Worm (Caenorhabditis elegans) whole organism, mixed stage, embryonic: ENCODE data around the gene K03B8.8.

Source experiments
- M03D4.4 ChIP-seq: sonication (generic microtip); optimal IDR thresholded peaks from 2 replicates; lab custom pipeline; 2017; ENCODE audit warnings: mild to moderate bottlenecking, missing genetic modification characterization, missing compliant biosample characterization
- bed-3 ChIP-seq: fragments of 200-800 bp; sonication (Bioruptor generic); optimal IDR thresholded peaks from 3 replicates; lab custom pipeline; 2018; ENCODE audit warnings: mild to moderate bottlenecking, missing genetic modification characterization, moderate library complexity, missing compliant biosample characterization
- blmp-1 ChIP-seq: fragments of 150-350 bp; optimal IDR thresholded peaks from 2 replicates; lab custom pipeline; 2014; ENCODE audit warnings: missing biosample characterization, missing genetic modification characterization
- ceh-43 ChIP-seq: fragments of 200-800 bp; sonication (Bioruptor generic); optimal IDR thresholded peaks from 2 replicates; lab custom pipeline; 2018; ENCODE audit warnings: mild to moderate bottlenecking, missing genetic modification characterization, moderate library complexity, missing compliant biosample characterization
- ces-1 ChIP-seq: fragments of 150-350 bp; optimal IDR thresholded peaks from 2 replicates; lab custom pipeline; 2014; ENCODE audit warnings: missing biosample characterization, missing genetic modification reagents, missing genetic modification characterization
- cnd-1 ChIP-seq: fragments of 200-800 bp; sonication (Bioruptor generic); optimal IDR thresholded peaks from 2 replicates; lab custom pipeline; 2018; ENCODE audit warnings: mild to moderate bottlenecking, missing genetic modification characterization, missing compliant biosample characterization
- drap-1 ChIP-seq: fragments of 200-800 bp; sonication (Bioruptor generic); optimal IDR thresholded peaks from 3 replicates; lab custom pipeline; 2018; ENCODE audit warnings: mild to moderate bottlenecking, missing genetic modification characterization, missing compliant biosample characterization
- elt-3 ChIP-seq: fragments of 150-350 bp; optimal IDR thresholded peaks from 2 replicates; lab custom pipeline; 2014; ENCODE audit warnings: missing biosample characterization, missing genetic modification characterization
- flh-1 ChIP-seq: fragments of 200-800 bp; sonication (Bioruptor generic); optimal IDR thresholded peaks from 2 replicates; lab custom pipeline; 2018; ENCODE audit warnings: mild to moderate bottlenecking, missing genetic modification characterization, moderate library complexity, missing compliant biosample characterization
- ham-2 ChIP-seq: fragments of 200-800 bp; sonication (Bioruptor generic); optimal IDR thresholded peaks from 2 replicates; lab custom pipeline; 2018; ENCODE audit warnings: mild to moderate bottlenecking, missing genetic modification characterization, missing compliant biosample characterization
- hlh-1 ChIP-seq: fragments of 150-350 bp; optimal IDR thresholded peaks from 2 replicates; lab custom pipeline; 2014; ENCODE audit warnings: missing biosample characterization, missing genetic modification reagents, missing genetic modification characterization
- lin-13 ChIP-seq: fragments of 150-350 bp; optimal IDR thresholded peaks from 2 replicates; lab custom pipeline; 2014; ENCODE audit warnings: missing biosample characterization, missing genetic modification characterization
- lin-32 ChIP-seq: fragments of 200-800 bp; sonication (Bioruptor generic); optimal IDR thresholded peaks from 2 replicates; lab custom pipeline; 2018; ENCODE audit warnings: mild to moderate bottlenecking, missing genetic modification characterization, missing compliant biosample characterization
- lsy-2 ChIP-seq: fragments of 150-350 bp; optimal IDR thresholded peaks from 2 replicates; lab custom pipeline; 2014; ENCODE audit warnings: missing biosample characterization, missing genetic modification characterization
- mab-5 ChIP-seq: fragments of 150-350 bp; optimal IDR thresholded peaks from 2 replicates; lab custom pipeline; 2014; ENCODE audit warnings: missing biosample characterization, missing genetic modification characterization
- mep-1 ChIP-seq: fragments of 150-350 bp; optimal IDR thresholded peaks from 2 replicates; lab custom pipeline; 2017; ENCODE audit warnings: missing biosample characterization, missing genetic modification reagents, missing genetic modification characterization, inconsistent platforms
- mls-2 ChIP-seq: sonication (generic microtip); optimal IDR thresholded peaks from 2 replicates; lab custom pipeline; 2016; ENCODE audit warnings: mild to moderate bottlenecking, missing genetic modification characterization, moderate library complexity, missing compliant biosample characterization
- nhr-12 ChIP-seq: fragments of 150-350 bp; optimal IDR thresholded peaks from 2 replicates; lab custom pipeline; 2014; ENCODE audit warnings: missing biosample characterization, missing genetic modification characterization
- nhr-2 ChIP-seq: fragments of 150-350 bp; optimal IDR thresholded peaks from 2 replicates; lab custom pipeline; 2014; ENCODE audit warnings: missing biosample characterization, missing genetic modification characterization
- nhr-28 ChIP-seq: fragments of 150-350 bp; optimal IDR thresholded peaks from 2 replicates; lab custom pipeline; 2014; ENCODE audit warnings: missing biosample characterization, missing genetic modification characterization
- pha-4 ChIP-seq: fragments of 150-350 bp; optimal IDR thresholded peaks from 2 replicates; lab custom pipeline; 2018; ENCODE audit warnings: missing biosample characterization, missing genetic modification reagents, missing genetic modification characterization
- sem-2 ChIP-seq: fragments of 200-800 bp; sonication (Bioruptor generic); optimal IDR thresholded peaks from 2 replicates; lab custom pipeline; 2018; ENCODE audit warnings: mild to moderate bottlenecking, missing genetic modification characterization, missing compliant biosample characterization
- snpc-4 ChIP-seq: fragments of 150-350 bp; optimal IDR thresholded peaks from 2 replicates; lab custom pipeline; 2014; ENCODE audit warnings: missing biosample characterization, missing genetic modification characterization
- tbx-8 ChIP-seq: fragments of 200-800 bp; sonication (Bioruptor generic); optimal IDR thresholded peaks from 2 replicates; lab custom pipeline; 2018; ENCODE audit warnings: mild to moderate bottlenecking, missing genetic modification characterization, moderate library complexity, missing compliant biosample characterization
- unc-120 ChIP-seq: sonication (generic microtip); optimal IDR thresholded peaks from 2 replicates; lab custom pipeline; 2017; ENCODE audit warnings: missing genetic modification characterization, missing compliant biosample characterization; ENCODE audit not compliant: poor library complexity, severe bottlenecking
- unc-39 ChIP-seq: fragments of 150-350 bp; optimal IDR thresholded peaks from 2 replicates; lab custom pipeline; 2014; ENCODE audit warnings: missing biosample characterization, missing genetic modification characterization
- unc-62 ChIP-seq: fragments of 150-350 bp; optimal IDR thresholded peaks from 2 replicates; lab custom pipeline; 2014; ENCODE audit warnings: missing biosample characterization, missing genetic modification reagents, missing genetic modification characterization
- zip-8 ChIP-seq: fragments of 150-350 bp; optimal IDR thresholded peaks from 2 replicates; lab custom pipeline; 2014; ENCODE audit warnings: missing biosample characterization, missing genetic modification characterization
- ztf-11 ChIP-seq: fragments of 150-350 bp; optimal IDR thresholded peaks from 2 replicates; lab custom pipeline; 2014; ENCODE audit warnings: missing biosample characterization, missing genetic modification characterization

K03B8.8 gene

DNA sequence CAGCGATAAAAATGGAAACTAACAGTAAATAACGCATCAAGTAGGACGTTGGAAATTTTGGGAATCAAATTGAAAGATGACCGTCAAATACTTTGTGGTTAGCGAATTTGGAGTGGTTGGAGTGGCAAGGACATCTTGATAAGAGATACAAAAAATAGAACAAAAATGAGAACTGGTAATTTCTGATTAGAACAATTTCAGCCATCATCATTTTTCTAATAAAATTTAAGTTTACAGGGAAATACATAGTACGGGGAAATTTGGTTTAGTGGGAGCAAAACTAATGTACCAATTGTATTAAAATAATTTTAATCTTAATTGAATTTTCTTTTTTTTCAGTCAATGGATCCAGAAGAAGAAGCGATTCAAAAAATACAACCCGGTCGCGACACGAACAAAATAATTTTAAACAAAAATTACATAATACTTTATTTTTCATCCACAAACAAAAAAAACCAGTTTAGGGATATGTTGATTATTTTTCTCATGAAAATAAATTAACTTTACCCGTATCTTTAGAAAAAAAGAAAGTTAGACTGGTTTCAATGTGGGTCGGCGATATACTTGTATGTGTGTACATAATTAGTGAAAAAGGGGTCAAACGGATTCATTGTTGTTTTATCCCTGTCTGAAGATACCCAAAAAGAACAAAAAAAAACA is at the start of gene K03B8.8, which contains the start of gene grl-3:
Gene K03B8.8, minus strand, starts transcription at position 101 of the 660 bp plus-strand sequence.
Gene grl-3, plus strand, starts transcription at position 610 of the 660 bp plus-strand sequence.
- TF ChIP-seq ham-2 (GFP tag; lab: Kevin White, UChicago) (no peak), elt-3 (no peak), mab-5 (no peak), ceh-43 (GFP tag; lab: Kevin White, UChicago) (no peak), ces-1 (GFP tag; lab: Kevin White, UChicago) (no peak), cnd-1 (tag; lab: Kevin White, UChicago) (no peak), sem-2 (GFP tag; lab: Kevin White, UChicago) (no peak), lsy-2 (tag; lab: Kevin White, UChicago) (no peak), mep-1 (tag; lab: Kevin White, UChicago) (no peak), bed-3 (GFP tag; lab: Kevin White, UChicago) (no peak), ztf-11 (no peak), tbx-8 (GFP tag; lab: Kevin White, UChicago) (no peak), unc-120 (tag; lab: Kevin White, UChicago) (no peak), lin-13 (tag; lab: Kevin White, UChicago) (no peak), mls-2 (tag; lab: Kevin White, UChicago) (no peak), blmp-1 (tag; lab: Kevin White, UChicago) (no peak)

DNA sequence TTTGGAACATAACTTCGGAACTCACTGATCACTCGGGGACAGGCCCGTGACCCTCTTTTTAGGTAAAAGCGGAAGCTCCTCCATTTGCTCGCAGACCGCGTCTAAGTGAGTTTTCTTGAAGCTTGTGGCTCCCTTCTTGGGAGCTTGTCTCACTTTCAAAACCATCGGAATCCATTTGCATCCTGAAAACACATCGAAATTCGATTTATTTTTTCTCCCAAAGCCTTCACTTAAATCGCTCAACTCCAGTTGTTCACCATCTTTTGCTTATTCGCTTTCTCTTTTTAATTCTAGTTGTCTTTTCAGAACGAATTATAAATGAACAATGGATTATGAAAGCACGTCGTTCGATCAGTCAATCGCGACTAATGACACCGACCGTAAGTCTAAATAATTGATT is 48.5 kb upstream of the K03B8.8 start, which contains the start of gene T11F9.1:
Gene T11F9.1, plus strand, starts transcription at position 301 of the 400 bp plus-strand sequence.
- TF ChIP-seq bed-3 (GFP tag; lab: Kevin White, UChicago) (no peak), ztf-11 (no peak), M03D4.4 (tag; lab: Kevin White, UChicago) (no peak), nhr-28 (tag; lab: Kevin White, UChicago) (no peak), pha-4 (tag; lab: Kevin White, UChicago) (no peak), blmp-1 (tag; lab: Kevin White, UChicago) (no peak), lin-32 (GFP tag; lab: Kevin White, UChicago) (no peak), unc-62 (no peak), hlh-1 (tag; lab: Kevin White, UChicago) (no peak), snpc-4 (tag; lab: Kevin White, UChicago) (no peak), unc-120 (tag; lab: Kevin White, UChicago) (no peak), elt-3 (no peak), zip-8 (tag; lab: Kevin White, UChicago) (no peak), lin-13 (tag; lab: Kevin White, UChicago) (no peak), lsy-2 (tag; lab: Kevin White, UChicago) (no peak), unc-39 (tag; lab: Kevin White, UChicago) (no peak), nhr-12 (tag; lab: Kevin White, UChicago) (no peak), drap-1 (GFP tag; lab: Kevin White, UChicago) (no peak), ham-2 (GFP tag; lab: Kevin White, UChicago) (no peak), mab-5 (no peak)

DNA sequence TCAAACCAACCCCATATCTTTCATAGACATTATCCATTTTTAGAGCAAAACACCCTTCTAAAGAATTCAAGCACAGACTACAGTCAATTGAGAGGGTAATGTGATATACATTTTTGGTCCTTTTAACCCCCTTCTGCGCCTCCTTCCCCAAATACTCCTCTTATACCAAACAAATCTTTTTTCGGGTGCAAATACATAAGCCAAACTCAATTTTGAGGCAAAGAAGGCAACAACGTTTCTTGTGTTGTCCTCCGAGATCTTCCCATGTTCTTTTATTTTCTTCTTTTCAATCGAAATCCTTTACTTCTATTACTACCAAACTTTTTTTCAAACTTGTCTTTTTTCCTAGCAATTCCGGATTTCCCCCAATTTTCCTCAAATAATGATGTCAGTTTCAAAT is 44.1 kb upstream of the K03B8.8 start:
- TF ChIP-seq ces-1 (GFP tag; lab: Kevin White, UChicago) (peak; percentile 54), nhr-2 (tag; lab: Kevin White, UChicago) (no peak)

DNA sequence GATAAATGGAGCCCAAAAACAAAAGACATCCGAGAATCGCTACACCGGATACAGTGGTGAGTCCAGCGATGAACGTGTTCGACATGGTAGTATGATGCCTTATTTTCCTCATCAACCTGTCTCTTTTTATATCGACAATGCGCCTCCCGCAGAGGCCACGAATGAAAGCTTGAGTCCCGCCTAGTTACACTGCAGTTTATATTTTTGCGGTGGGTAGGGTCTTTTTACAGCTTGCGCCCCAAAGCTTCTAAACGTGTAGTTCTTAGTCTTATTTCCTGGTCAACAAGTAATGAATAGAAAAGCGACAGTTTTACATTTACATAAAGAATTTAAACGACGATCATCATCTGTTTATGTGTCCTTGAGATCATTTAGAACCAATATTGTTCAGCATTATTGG is 39.5 kb upstream of the K03B8.8 start, which contains the start of gene col-156:
Gene col-156, minus strand, starts transcription at position 101 of the 400 bp plus-strand sequence.
- TF ChIP-seq M03D4.4 (tag; lab: Kevin White, UChicago) (no peak), unc-120 (tag; lab: Kevin White, UChicago) (no peak), lin-32 (GFP tag; lab: Kevin White, UChicago) (no peak), pha-4 (tag; lab: Kevin White, UChicago) (no peak), unc-62 (no peak), ces-1 (GFP tag; lab: Kevin White, UChicago) (no peak), flh-1 (no peak)

DNA sequence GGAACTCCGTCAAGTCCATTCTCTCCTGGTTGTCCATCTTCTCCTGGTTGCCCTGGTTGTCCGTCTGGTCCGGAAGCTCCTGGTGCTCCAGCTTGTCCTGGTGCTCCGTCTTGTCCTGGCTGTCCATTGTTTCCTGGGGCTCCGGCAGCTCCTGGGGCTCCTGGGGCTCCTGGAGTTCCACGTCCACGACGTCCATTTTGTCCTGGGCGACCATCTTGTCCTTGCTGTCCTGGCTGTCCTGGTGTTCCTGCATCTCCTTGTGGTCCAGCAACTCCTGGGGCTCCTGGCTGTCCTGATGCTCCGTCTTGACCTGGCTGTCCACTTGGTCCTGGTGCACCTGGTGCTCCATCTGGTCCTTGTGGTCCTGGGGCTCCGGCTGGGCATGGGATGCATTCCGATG is 38.6 kb upstream of the K03B8.8 start:
- no peak for TF ChIP-seq lsy-2 (tag; lab: Kevin White, UChicago)
- TF ChIP-seq bed-3 (GFP tag; lab: Kevin White, UChicago): no peak
- no peak for TF ChIP-seq ztf-11
- TF ChIP-seq blmp-1 (tag; lab: Kevin White, UChicago): no peak
- TF ChIP-seq unc-62: no peak
